Fruit fly (Drosophila melanogaster) whole organism, embryonic: ENCODE measurements around the gene Syt12.

Experiments
- Antp ChIP-seq: fragments of 200-800 bp; sonication (Bioruptor generic); optimal IDR thresholded peaks from 3 replicates; lab custom pipeline; 2016; ENCODE audit warnings: missing biosample characterization, missing genetic modification characterization
- Atf6 ChIP-seq: fragments of 200-800 bp; sonication (Bioruptor generic); IDR thresholded peaks from 2 replicates; pipeline ENCODE4 v1.3.6; 2022; ENCODE audit warnings: missing biosample characterization, missing genetic modification characterization
- B-H1 ChIP-seq: fragments of 200-800 bp; sonication (Bioruptor generic); IDR thresholded peaks from 3 replicates; pipeline ENCODE4 v1.3.6; 2022; ENCODE audit warnings: missing biosample characterization, missing genetic modification characterization
- Bgb ChIP-seq: fragments of 200-800 bp; sonication (Bioruptor generic); IDR thresholded peaks from 2 replicates; pipeline ENCODE4 v1.3.6; 2022; ENCODE audit warnings: missing biosample characterization, missing genetic modification characterization; ENCODE audit not compliant: partially characterized antibody
- Blimp-1 ChIP-seq: fragments of 200-800 bp; sonication (Bioruptor generic); optimal IDR thresholded peaks from 3 replicates; lab custom pipeline; 2018; ENCODE audit warnings: missing biosample characterization, missing genetic modification characterization, mild to moderate bottlenecking, moderate library complexity, missing genetic modification reagents
- CG11085 ChIP-seq: fragments of 200-800 bp; sonication (Bioruptor generic); IDR thresholded peaks from 2 replicates; pipeline ENCODE4 v1.3.6; 2022; ENCODE audit warnings: missing biosample characterization, missing genetic modification characterization
- CG11504 ChIP-seq: fragments of 200-800 bp; sonication (Bioruptor generic); optimal IDR thresholded peaks from 3 replicates; lab custom pipeline; 2019; ENCODE audit warnings: missing biosample characterization, mild to moderate bottlenecking, missing genetic modification characterization, moderate library complexity
- CG12236 ChIP-seq: fragments of 200-800 bp; sonication (Bioruptor generic); optimal IDR thresholded peaks from 2 replicates; lab custom pipeline; 2016; ENCODE audit warnings: missing biosample characterization, missing genetic modification characterization
- CG13123 ChIP-seq: fragments of 200-800 bp; sonication (Bioruptor generic); optimal IDR thresholded peaks from 2 replicates; lab custom pipeline; 2016; ENCODE audit warnings: missing biosample characterization, missing genetic modification characterization
- CG14014 ChIP-seq: fragments of 200-800 bp; sonication (Bioruptor generic); IDR thresholded peaks from 2 replicates; pipeline ENCODE4 v1.3.6; 2022; ENCODE audit warnings: missing biosample characterization, missing genetic modification characterization
- CG15514 ChIP-seq: fragments of 200-800 bp; sonication (Bioruptor generic); optimal IDR thresholded peaks from 3 replicates; lab custom pipeline; 2017; ENCODE audit warnings: missing biosample characterization, missing genetic modification characterization, mild to moderate bottlenecking, moderate library complexity, missing genetic modification reagents
- CG16813 ChIP-seq: fragments of 200-800 bp; sonication (Bioruptor generic); IDR thresholded peaks from 3 replicates; pipeline ENCODE4 v1.3.6; 2022; ENCODE audit warnings: missing biosample characterization, missing genetic modification characterization; ENCODE audit not compliant: partially characterized antibody
- CG16815 ChIP-seq: fragments of 200-800 bp; sonication (Bioruptor generic); optimal IDR thresholded peaks from 3 replicates; lab custom pipeline; 2017; ENCODE audit warnings: missing biosample characterization, mild to moderate bottlenecking, missing genetic modification characterization
- CG17568 ChIP-seq: fragments of 200-800 bp; sonication (Bioruptor generic); optimal IDR thresholded peaks from 2 replicates; lab custom pipeline; 2018; ENCODE audit warnings: missing biosample characterization, mild to moderate bottlenecking, missing genetic modification characterization, moderate library complexity
- CG18764 ChIP-seq: fragments of 200-800 bp; sonication (Bioruptor generic); optimal IDR thresholded peaks from 3 replicates; lab custom pipeline; 2016; ENCODE audit warnings: missing biosample characterization, missing genetic modification characterization
- CG2120 ChIP-seq: fragments of 200-800 bp; sonication (Bioruptor generic); optimal IDR thresholded peaks from 3 replicates; lab custom pipeline; 2016; ENCODE audit warnings: missing biosample characterization, missing genetic modification characterization
- CG2678 ChIP-seq: fragments of 200-800 bp; sonication (Bioruptor generic); optimal IDR thresholded peaks from 3 replicates; lab custom pipeline; 2019; ENCODE audit warnings: missing biosample characterization, mild to moderate bottlenecking, missing genetic modification characterization, moderate library complexity
- CG31224 ChIP-seq: fragments of 200-800 bp; sonication (Bioruptor generic); IDR thresholded peaks from 2 replicates; pipeline ENCODE4 v1.3.6; 2022; ENCODE audit warnings: missing biosample characterization, missing genetic modification characterization
- CG32532 ChIP-seq: fragments of 200-800 bp; sonication (Bioruptor generic); IDR thresholded peaks from 2 replicates; pipeline ENCODE4 v1.3.6; 2022; ENCODE audit warnings: missing biosample characterization, missing genetic modification characterization
- CG8290 ChIP-seq, 3 experiments: fragments of 200-800 bp; sonication (Bioruptor generic); optimal IDR thresholded peaks; 2 replicates each; lab custom pipeline; 2016 to 2019; ENCODE audit warnings: missing biosample characterization in 3 of 3, missing genetic modification characterization in 3 of 3, mild to moderate bottlenecking in 2 of 3, moderate library complexity in 1 of 3
- CG8388 ChIP-seq: fragments of 200-800 bp; sonication (Bioruptor generic); optimal IDR thresholded peaks from 2 replicates; lab custom pipeline; 2019; ENCODE audit warnings: missing biosample characterization, mild to moderate bottlenecking, missing genetic modification characterization, moderate library complexity
- CG8765 ChIP-seq: fragments of 200-800 bp; sonication (Bioruptor generic); IDR thresholded peaks from 2 replicates; pipeline ENCODE4 v1.3.6; 2022; ENCODE audit warnings: missing biosample characterization, missing genetic modification characterization
- CG9817 ChIP-seq: fragments of 200-800 bp; sonication (Bioruptor generic); optimal IDR thresholded peaks from 2 replicates; lab custom pipeline; 2018; ENCODE audit warnings: missing biosample characterization, mild to moderate bottlenecking, missing genetic modification characterization, moderate library complexity
- Dbx ChIP-seq: fragments of 200-800 bp; sonication (Bioruptor generic); IDR thresholded peaks from 3 replicates; pipeline ENCODE4 v1.3.6; 2022; ENCODE audit warnings: missing biosample characterization, missing genetic modification characterization
- Dip3 ChIP-seq: fragments of 200-800 bp; sonication (Bioruptor generic); optimal IDR thresholded peaks from 3 replicates; lab custom pipeline; 2016; ENCODE audit warnings: missing biosample characterization, missing genetic modification characterization
- Drgx ChIP-seq: fragments of 200-800 bp; sonication (Bioruptor generic); IDR thresholded peaks from 2 replicates; pipeline ENCODE4 v1.3.6; 2022; ENCODE audit warnings: missing biosample characterization, missing genetic modification characterization
- HLH3B ChIP-seq: fragments of 200-800 bp; sonication (Bioruptor generic); IDR thresholded peaks from 2 replicates; pipeline ENCODE4 v1.3.6; 2022; ENCODE audit warnings: missing biosample characterization, missing genetic modification characterization
- Hsf ChIP-seq: fragments of 200-800 bp; sonication (Bioruptor generic); optimal IDR thresholded peaks from 3 replicates; lab custom pipeline; 2016; ENCODE audit warnings: missing biosample characterization, missing genetic modification characterization
- NK7.1 ChIP-seq: fragments of 200-800 bp; sonication (Bioruptor generic); optimal IDR thresholded peaks from 3 replicates; lab custom pipeline; 2016; ENCODE audit warnings: missing biosample characterization, missing genetic modification characterization
- Ptx1 ChIP-seq: fragments of 200-800 bp; sonication (Bioruptor generic); IDR thresholded peaks from 2 replicates; pipeline ENCODE4 v1.3.6; 2022; ENCODE audit warnings: missing biosample characterization, missing genetic modification characterization
- Ravus ChIP-seq: fragments of 200-800 bp; sonication (Bioruptor generic); IDR thresholded peaks from 2 replicates; pipeline ENCODE4 v1.3.6; 2022; ENCODE audit warnings: missing biosample characterization, missing genetic modification characterization
- Six4 ChIP-seq: fragments of 200-800 bp; sonication (Bioruptor generic); optimal IDR thresholded peaks from 2 replicates; lab custom pipeline; 2016; ENCODE audit warnings: missing biosample characterization, missing genetic modification characterization
- bsh ChIP-seq, 2 experiments: fragments of 200-800 bp; sonication (Bioruptor generic); optimal IDR thresholded peaks; 2 replicates each; lab custom pipeline; 2017 to 2018; ENCODE audit warnings: mild to moderate bottlenecking in 2 of 2, missing biosample characterization in 2 of 2, missing genetic modification characterization in 2 of 2, moderate library complexity in 1 of 2
- chif ChIP-seq, 2 experiments: fragments of 200-800 bp; sonication (Bioruptor generic); optimal IDR thresholded peaks; 3 replicates each; lab custom pipeline; 2016; ENCODE audit warnings: missing biosample characterization in 2 of 2, missing genetic modification characterization in 2 of 2
- cwo ChIP-seq: fragments of 200-800 bp; sonication (Bioruptor generic); optimal IDR thresholded peaks from 3 replicates; lab custom pipeline; 2017; ENCODE audit warnings: missing biosample characterization, missing genetic modification characterization, mild to moderate bottlenecking, moderate library complexity, missing genetic modification reagents
- dimm ChIP-seq: fragments of 200-800 bp; sonication (Bioruptor generic); IDR thresholded peaks from 2 replicates; pipeline ENCODE4 v1.3.6; 2022; ENCODE audit warnings: missing biosample characterization, missing genetic modification characterization
- dysf ChIP-seq: fragments of 200-800 bp; sonication (Bioruptor generic); IDR thresholded peaks from 3 replicates; pipeline ENCODE4 v1.3.6; 2022; ENCODE audit warnings: missing biosample characterization, missing genetic modification characterization
- gfzf ChIP-seq: fragments of 200-800 bp; sonication (Bioruptor generic); optimal IDR thresholded peaks from 2 replicates; lab custom pipeline; 2016; ENCODE audit warnings: missing biosample characterization, mild to moderate bottlenecking, missing genetic modification characterization, moderate library complexity
- hkb ChIP-seq, 2 experiments: fragments of 200-800 bp in 1 of 2; fragments of >200 bp in 1 of 2; sonication (Bioruptor generic) in 1 of 2; IDR thresholded peaks in 1 of 2; optimal IDR thresholded peaks in 1 of 2; 2 replicates each; pipeline versions ENCODE4 v1.3.6 to Lab custom; 2017 to 2022; ENCODE audit warnings: missing biosample characterization in 1 of 2, missing genetic modification characterization in 1 of 2
- ind ChIP-seq: fragments of 200-800 bp; sonication (Bioruptor generic); optimal IDR thresholded peaks from 3 replicates; lab custom pipeline; 2016; ENCODE audit warnings: missing biosample characterization, missing genetic modification characterization
- lbe ChIP-seq: fragments of 200-800 bp; sonication (Bioruptor generic); optimal IDR thresholded peaks from 2 replicates; lab custom pipeline; 2016; ENCODE audit warnings: missing biosample characterization, mild to moderate bottlenecking, missing genetic modification characterization
- nom ChIP-seq: fragments of 200-800 bp; sonication (Bioruptor generic); optimal IDR thresholded peaks from 2 replicates; lab custom pipeline; 2017; ENCODE audit warnings: missing biosample characterization, missing genetic modification characterization, mild to moderate bottlenecking, moderate library complexity, missing genetic modification reagents
- pan ChIP-seq, 4 experiments: fragments of >200 bp in 3 of 4; fragments of 200-800 bp in 1 of 4; sonication (Bioruptor generic) in 1 of 4; optimal IDR thresholded peaks in 3 of 4; IDR thresholded peaks in 1 of 4; 2 replicates each; pipeline versions ENCODE4 v1.3.6 to Lab custom; 2017 to 2022; ENCODE audit warnings: missing biosample characterization in 2 of 4, missing genetic modification characterization in 2 of 4, mixed read lengths in 1 of 4
- prd ChIP-seq, 3 experiments: fragments of >200 bp in 2 of 3; fragments of 200-800 bp in 1 of 3; sonication (Bioruptor generic) in 1 of 3; optimal IDR thresholded peaks in 2 of 3; IDR thresholded peaks in 1 of 3; 2 replicates in 2 of 3; 3 replicates in 1 of 3; pipeline versions ENCODE4 v1.3.6 to Lab custom; 2017 to 2022; ENCODE audit warnings: missing biosample characterization in 1 of 3, missing genetic modification characterization in 1 of 3
- sens ChIP-seq: fragments of 200-800 bp; sonication (Bioruptor generic); peaks from one replicate; lab custom pipeline; 2016; ENCODE audit warnings: missing biosample characterization, missing genetic modification characterization
- unpg ChIP-seq: fragments of 200-800 bp; sonication (Bioruptor generic); optimal IDR thresholded peaks from 3 replicates; lab custom pipeline; 2018; ENCODE audit warnings: missing biosample characterization, mild to moderate bottlenecking, missing genetic modification characterization, moderate library complexity

Syt12 gene

DNA sequence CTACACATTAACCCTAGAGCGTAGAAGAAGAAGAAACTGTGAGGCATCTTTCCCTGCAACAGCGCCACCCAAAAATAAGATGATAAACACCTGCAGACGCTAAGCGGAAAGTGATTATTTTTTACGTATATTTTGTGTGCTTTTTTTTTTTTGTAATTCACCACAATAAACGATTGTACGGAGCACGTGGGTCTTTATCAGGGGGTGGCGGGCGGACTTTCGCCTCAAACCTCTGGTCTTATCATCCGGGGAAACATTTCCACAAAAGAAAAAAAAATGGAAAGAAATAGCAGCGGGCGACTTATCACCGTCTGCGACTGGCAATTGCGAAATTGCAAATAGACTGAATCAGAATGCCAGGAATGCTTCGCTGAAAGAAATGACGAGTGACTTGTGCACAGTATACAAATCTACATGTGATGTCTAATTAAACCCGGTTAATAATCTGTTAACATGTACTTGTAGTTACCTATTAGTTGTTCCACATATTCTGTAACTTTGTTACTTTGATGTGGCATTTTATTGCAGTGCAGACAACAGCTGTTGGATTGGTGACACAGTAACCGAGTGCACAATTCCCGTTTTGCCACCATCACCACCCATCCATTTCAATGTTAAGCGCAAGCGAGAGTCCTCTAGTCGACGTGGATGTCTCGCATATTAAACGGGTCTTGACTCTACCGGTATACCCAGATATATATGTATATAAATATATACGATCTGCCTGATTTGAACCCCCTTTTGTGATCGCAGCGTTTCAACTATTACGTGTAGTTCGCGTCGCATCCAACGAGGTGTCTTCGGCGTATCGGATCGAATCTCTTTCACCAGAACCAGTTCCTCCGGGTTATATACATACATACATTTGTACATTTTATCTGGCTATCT is 27.0 kb upstream of the Syt12 start (continued):
- TF ChIP-seq CG8290 (GFP tag; optimal IDR thresholded peaks at IDR 0.05; lab: Kevin White, UChicago) = peak; percentile 5
- TF ChIP-seq CG8290 (tag; optimal IDR thresholded peaks at IDR 0.05; lab: Kevin White, UChicago) = peak in 1 of 2 experiments; percentile 70
- TF ChIP-seq CG12236 = no peak
- TF ChIP-seq B-H1 (GFP tag; lab: Robert Waterston, UW) = peak; percentile 29; the same call in 1 of the 3 replicates
- TF ChIP-seq Dip3 = no peak
- TF ChIP-seq CG2120 (GFP tag; lab: Kevin White, UChicago) = peak; percentile 43
- peak; percentile 64 for TF ChIP-seq sens (GFP tag; lab: Kevin White, UChicago)
- peak; percentile 27 for TF ChIP-seq CG2678 (tag; lab: Kevin White, UChicago)
- no peak for TF ChIP-seq prd (optimal IDR thresholded peaks at IDR 0.05; lab: Kevin White, UChicago)
- TF ChIP-seq prd (GFP tag; IDR thresholded peaks at IDR 0.05; lab: Robert Waterston, UW) = peak; percentile 31; the same call in 2 of the 3 replicates
- TF ChIP-seq CG8388 (GFP tag; lab: Kevin White, UChicago) = no peak
- TF ChIP-seq unpg (GFP tag; lab: Kevin White, UChicago) = peak; percentile 17
- no peak for TF ChIP-seq CG14014 (GFP tag; lab: Robert Waterston, UW)
- TF ChIP-seq Ptx1 (GFP tag; lab: Robert Waterston, UW) = peak; percentile 28; the same call in 1 of the 2 replicates
- TF ChIP-seq CG31224 (GFP tag; lab: Robert Waterston, UW) = no peak
- TF ChIP-seq CG16815 (GFP tag; lab: Kevin White, UChicago) = no peak
- TF ChIP-seq CG13123 (GFP tag; lab: Kevin White, UChicago) = no peak
- TF ChIP-seq Blimp-1 (GFP tag; lab: Kevin White, UChicago) = peak; percentile 28
- no peak for TF ChIP-seq CG18764 (GFP tag; lab: Kevin White, UChicago)
- TF ChIP-seq chif (GFP tag; optimal IDR thresholded peaks at IDR 0.05; lab: Kevin White, UChicago) = no peak
- TF ChIP-seq Hsf (GFP tag; lab: Kevin White, UChicago) = no peak
- peak; percentile 31 for TF ChIP-seq CG15514 (GFP tag; lab: Kevin White, UChicago)
- TF ChIP-seq Bgb (GFP tag; lab: Robert Waterston, UW) = no peak
- no peak for TF ChIP-seq CG8765 (GFP tag; lab: Robert Waterston, UW)
- TF ChIP-seq Dbx = 0 out of 3 replicates have a peak, but pooled peaks have one; percentile 13
- TF ChIP-seq Six4 (GFP tag; lab: Kevin White, UChicago) = no peak
- peak; percentile 5 for TF ChIP-seq Antp (GFP tag; lab: Kevin White, UChicago)
- TF ChIP-seq hkb (optimal IDR thresholded peaks at IDR 0.05; lab: Kevin White, UChicago) = no peak
- TF ChIP-seq hkb (GFP tag; IDR thresholded peaks at IDR 0.05; lab: Robert Waterston, UW) = 0 out of 2 replicates have a peak, but pooled peaks have one; percentile 23
- TF ChIP-seq lbe (GFP tag; lab: Kevin White, UChicago) = peak; percentile 61
- TF ChIP-seq pan (optimal IDR thresholded peaks at IDR 0.05; lab: Kevin White, UChicago) = no peak
- peak in 1 of 2 experiments; percentile 38 for TF ChIP-seq pan (GFP tag; optimal IDR thresholded peaks at IDR 0.05 in 1 of 2, IDR thresholded peaks at IDR 0.05 in 1 of 2)
- no peak for TF ChIP-seq Ravus (GFP tag; lab: Robert Waterston, UW)
- peak; percentile 34; the same call in 1 of the 3 replicates for TF ChIP-seq dysf (GFP tag; lab: Robert Waterston, UW)
- TF ChIP-seq dimm (GFP tag; lab: Robert Waterston, UW) = no peak
- TF ChIP-seq CG16813 (GFP tag; lab: Robert Waterston, UW) = no peak
- no peak for TF ChIP-seq CG11085 (GFP tag; lab: Robert Waterston, UW)
- peak; percentile 43; the same call in 1 of the 2 replicates for TF ChIP-seq HLH3B (GFP tag; lab: Robert Waterston, UW)
- TF ChIP-seq CG9817 (tag; lab: Kevin White, UChicago) = peak; percentile 2
- TF ChIP-seq Drgx (GFP tag; lab: Robert Waterston, UW) = peak; percentile 89
- no peak for TF ChIP-seq gfzf (GFP tag; lab: Kevin White, UChicago)
- peak; percentile 41 for TF ChIP-seq CG11504 (tag; lab: Kevin White, UChicago)
- peak; percentile 20 for TF ChIP-seq cwo (GFP tag; lab: Kevin White, UChicago)
- peak; percentile 24 for TF ChIP-seq ind
- peak; percentile 11 to 25 for TF ChIP-seq bsh (GFP tag; optimal IDR thresholded peaks at IDR 0.05; lab: Kevin White, UChicago)
- no peak for TF ChIP-seq CG17568 (GFP tag; lab: Kevin White, UChicago)
- no peak for TF ChIP-seq NK7.1 (GFP tag; lab: Kevin White, UChicago)
- TF ChIP-seq nom = peak; percentile 62
- TF ChIP-seq Atf6 (GFP tag; lab: Robert Waterston, UW) = no peak
- 0 out of 2 replicates have a peak, but pooled peaks have one; percentile 27 for TF ChIP-seq CG32532 (GFP tag; lab: Robert Waterston, UW)
